Fruit fly (Drosophila melanogaster) whole organism, embryonic: ENCODE measurements around the gene Pph13.

Experiments used
- Adf1 ChIP-seq: fragments of 200-800 bp; sonication (Bioruptor generic); IDR thresholded peaks from 2 replicates; pipeline ENCODE4 v1.3.6; 2022; ENCODE audit warnings: missing biosample characterization, missing genetic modification characterization
- Antp ChIP-seq: fragments of 200-800 bp; sonication (Bioruptor generic); optimal IDR thresholded peaks from 3 replicates; lab custom pipeline; 2016; ENCODE audit warnings: missing biosample characterization, missing genetic modification characterization
- B-H2 ChIP-seq: fragments of 200-800 bp; sonication (Bioruptor generic); optimal IDR thresholded peaks from 2 replicates; lab custom pipeline; 2018; ENCODE audit warnings: missing biosample characterization, mild to moderate bottlenecking, missing genetic modification characterization
- CG10267 ChIP-seq: fragments of 200-800 bp; sonication (Bioruptor generic); optimal IDR thresholded peaks from 2 replicates; lab custom pipeline; 2018; ENCODE audit warnings: missing biosample characterization, mild to moderate bottlenecking, missing genetic modification characterization, moderate library complexity
- CG12155 ChIP-seq: fragments of 200-800 bp; sonication (Bioruptor generic); optimal IDR thresholded peaks from 3 replicates; lab custom pipeline; 2016; ENCODE audit warnings: missing biosample characterization, missing genetic modification characterization
- CG1233 ChIP-seq: fragments of 200-800 bp; sonication (Bioruptor generic); optimal IDR thresholded peaks from 4 replicates; lab custom pipeline; 2018; ENCODE audit warnings: missing biosample characterization, mild to moderate bottlenecking, missing genetic modification characterization
- CG12391 ChIP-seq: fragments of 200-800 bp; sonication (Bioruptor generic); optimal IDR thresholded peaks from 3 replicates; lab custom pipeline; 2018; ENCODE audit warnings: missing biosample characterization, mild to moderate bottlenecking, missing genetic modification characterization, moderate library complexity
- CG15601 ChIP-seq: fragments of 200-800 bp; sonication (Bioruptor generic); optimal IDR thresholded peaks from 3 replicates; lab custom pipeline; 2019; ENCODE audit warnings: missing biosample characterization, mild to moderate bottlenecking, missing genetic modification characterization, moderate library complexity
- CG16815 ChIP-seq: fragments of 200-800 bp; sonication (Bioruptor generic); optimal IDR thresholded peaks from 3 replicates; lab custom pipeline; 2017; ENCODE audit warnings: missing biosample characterization, mild to moderate bottlenecking, missing genetic modification characterization
- CG17328 ChIP-seq: fragments of 200-800 bp; sonication (Bioruptor generic); IDR thresholded peaks from 2 replicates; pipeline ENCODE4 v1.3.6; 2022; ENCODE audit warnings: missing biosample characterization, missing genetic modification characterization
- CG18764 ChIP-seq: fragments of 200-800 bp; sonication (Bioruptor generic); optimal IDR thresholded peaks from 3 replicates; lab custom pipeline; 2016; ENCODE audit warnings: missing biosample characterization, missing genetic modification characterization
- CG2116 ChIP-seq: fragments of 200-800 bp; sonication (Bioruptor generic); optimal IDR thresholded peaks from 3 replicates; lab custom pipeline; 2018; ENCODE audit warnings: missing biosample characterization, mild to moderate bottlenecking, missing genetic modification characterization
- CG2120 ChIP-seq: fragments of 200-800 bp; sonication (Bioruptor generic); optimal IDR thresholded peaks from 3 replicates; lab custom pipeline; 2016; ENCODE audit warnings: missing biosample characterization, missing genetic modification characterization
- CG2202 ChIP-seq: fragments of 200-800 bp; sonication (Bioruptor generic); optimal IDR thresholded peaks from 2 replicates; lab custom pipeline; 2018; ENCODE audit warnings: missing biosample characterization, mild to moderate bottlenecking, missing genetic modification characterization
- CG3163 ChIP-seq: fragments of 200-800 bp; sonication (Bioruptor generic); optimal IDR thresholded peaks from 3 replicates; lab custom pipeline; 2016; ENCODE audit warnings: missing biosample characterization, missing genetic modification characterization
- CG32532 ChIP-seq: fragments of 200-800 bp; sonication (Bioruptor generic); IDR thresholded peaks from 2 replicates; pipeline ENCODE4 v1.3.6; 2022; ENCODE audit warnings: missing biosample characterization, missing genetic modification characterization
- CG33557 ChIP-seq: fragments of 200-800 bp; sonication (Bioruptor generic); optimal IDR thresholded peaks from 2 replicates; lab custom pipeline; 2019; ENCODE audit warnings: missing biosample characterization, mild to moderate bottlenecking, missing genetic modification characterization, moderate library complexity
- CG3995 ChIP-seq: fragments of 200-800 bp; sonication (Bioruptor generic); optimal IDR thresholded peaks from 3 replicates; lab custom pipeline; 2016; ENCODE audit warnings: missing biosample characterization, missing genetic modification characterization
- CG4360 ChIP-seq: fragments of 200-800 bp; sonication (Bioruptor generic); IDR thresholded peaks from 2 replicates; pipeline ENCODE4 v1.3.6; 2022; ENCODE audit warnings: missing biosample characterization, missing genetic modification characterization
- CG4820 ChIP-seq: fragments of 200-800 bp; sonication (Bioruptor generic); optimal IDR thresholded peaks from 3 replicates; lab custom pipeline; 2016; ENCODE audit warnings: missing biosample characterization, missing genetic modification characterization
- CG6854 ChIP-seq: fragments of 200-800 bp; sonication (Bioruptor generic); optimal IDR thresholded peaks from 3 replicates; lab custom pipeline; 2017; ENCODE audit warnings: missing biosample characterization, mild to moderate bottlenecking, missing genetic modification characterization
- CTCF ChIP-seq: fragments of 200-800 bp; sonication (Bioruptor generic); optimal IDR thresholded peaks from 2 replicates; lab custom pipeline; 2017; ENCODE audit warnings: missing biosample characterization, mild to moderate bottlenecking, missing genetic modification characterization, moderate library complexity
- Camta ChIP-seq: fragments of 200-800 bp; sonication (Bioruptor generic); optimal IDR thresholded peaks from 2 replicates; lab custom pipeline; 2016; ENCODE audit warnings: missing biosample characterization, missing genetic modification characterization
- Dp ChIP-seq: fragments of 200-800 bp; sonication (Bioruptor generic); optimal IDR thresholded peaks from 2 replicates; lab custom pipeline; 2018; ENCODE audit warnings: missing biosample characterization, mild to moderate bottlenecking, missing genetic modification characterization, moderate library complexity
- Fer2 ChIP-seq: fragments of 200-800 bp; sonication (Bioruptor generic); optimal IDR thresholded peaks from 2 replicates; lab custom pipeline; 2018; ENCODE audit warnings: missing biosample characterization, mild to moderate bottlenecking, missing genetic modification characterization, moderate library complexity
- NC2β ChIP-seq: fragments of 200-800 bp; sonication (Bioruptor generic); optimal IDR thresholded peaks from 2 replicates; lab custom pipeline; 2016; ENCODE audit warnings: missing biosample characterization, missing genetic modification characterization
- NFAT ChIP-seq: fragments of 200-800 bp; sonication (Bioruptor generic); IDR thresholded peaks from 2 replicates; pipeline ENCODE4 v1.3.6; 2022; ENCODE audit warnings: missing biosample characterization, missing genetic modification characterization
- Sox102F ChIP-seq: fragments of 200-800 bp; sonication (Bioruptor generic); optimal IDR thresholded peaks from 2 replicates; lab custom pipeline; 2018; ENCODE audit warnings: missing biosample characterization, mild to moderate bottlenecking, missing genetic modification characterization, moderate library complexity
- az2 ChIP-seq: fragments of 200-800 bp; sonication (Bioruptor generic); optimal IDR thresholded peaks from 3 replicates; lab custom pipeline; 2016; ENCODE audit warnings: missing biosample characterization, missing genetic modification characterization
- bab2 ChIP-seq: fragments of 200-800 bp; sonication (Bioruptor generic); optimal IDR thresholded peaks from 2 replicates; lab custom pipeline; 2016; ENCODE audit warnings: missing biosample characterization, missing genetic modification characterization
- bowl ChIP-seq: fragments of 200-800 bp; sonication (Bioruptor generic); IDR thresholded peaks from 2 replicates; pipeline ENCODE4 v1.3.6; 2022; ENCODE audit warnings: missing biosample characterization, missing genetic modification characterization
- bsh ChIP-seq, 2 experiments: fragments of 200-800 bp; sonication (Bioruptor generic); optimal IDR thresholded peaks; 2 replicates each; lab custom pipeline; 2017 to 2018; ENCODE audit warnings: mild to moderate bottlenecking in 2 of 2, missing biosample characterization in 2 of 2, missing genetic modification characterization in 2 of 2, moderate library complexity in 1 of 2
- esg ChIP-seq: fragments of 200-800 bp; sonication (Bioruptor generic); conservative IDR thresholded peaks from 2 replicates; pipeline ENCODE4 v1.3.6; 2022; ENCODE audit warnings: missing biosample characterization, missing genetic modification characterization
- ind ChIP-seq: fragments of 200-800 bp; sonication (Bioruptor generic); optimal IDR thresholded peaks from 3 replicates; lab custom pipeline; 2016; ENCODE audit warnings: missing biosample characterization, missing genetic modification characterization
- inv ChIP-seq: fragments of 200-800 bp; sonication (Bioruptor generic); IDR thresholded peaks from 2 replicates; pipeline ENCODE4 v1.3.6; 2022; ENCODE audit warnings: missing biosample characterization, missing genetic modification characterization; ENCODE audit not compliant: partially characterized antibody
- pita ChIP-seq: fragments of 200-800 bp; sonication (Bioruptor generic); optimal IDR thresholded peaks from 2 replicates; lab custom pipeline; 2017; ENCODE audit warnings: missing biosample characterization, mild to moderate bottlenecking, missing genetic modification characterization
- pzg ChIP-seq: fragments of 200-800 bp; sonication (Bioruptor generic); optimal IDR thresholded peaks from 3 replicates; lab custom pipeline; 2018; ENCODE audit warnings: missing biosample characterization, mild to moderate bottlenecking, missing genetic modification characterization, moderate library complexity
- row ChIP-seq: fragments of 200-800 bp; sonication (Bioruptor generic); IDR thresholded peaks from 3 replicates; pipeline ENCODE4 v1.3.6; 2022; ENCODE audit warnings: missing biosample characterization, missing genetic modification characterization
- slou ChIP-seq: fragments of 200-800 bp; sonication (Bioruptor generic); optimal IDR thresholded peaks from 3 replicates; lab custom pipeline; 2016; ENCODE audit warnings: missing biosample characterization, missing genetic modification characterization
- sob ChIP-seq: fragments of 200-800 bp; sonication (Bioruptor generic); IDR thresholded peaks from 2 replicates; pipeline ENCODE4 v1.3.6; 2022; ENCODE audit warnings: missing biosample characterization, missing genetic modification characterization
- ssp ChIP-seq: fragments of 200-800 bp; sonication (Bioruptor generic); IDR thresholded peaks from 2 replicates; pipeline ENCODE4 v1.3.6; 2022; ENCODE audit warnings: missing biosample characterization, missing genetic modification characterization
- tin ChIP-seq: fragments of 200-800 bp; sonication (Bioruptor generic); optimal IDR thresholded peaks from 3 replicates; lab custom pipeline; 2016; ENCODE audit warnings: missing biosample characterization, missing genetic modification characterization
- tll ChIP-seq, 2 experiments: fragments of 200-800 bp in 1 of 2; fragments of >200 bp in 1 of 2; sonication (Bioruptor generic) in 1 of 2; optimal IDR thresholded peaks; 2 replicates each; lab custom pipeline; 2017 to 2019; ENCODE audit warnings: missing biosample characterization in 2 of 2, missing genetic modification characterization in 2 of 2, mild to moderate bottlenecking in 1 of 2, moderate library complexity in 1 of 2
- toy ChIP-seq: fragments of 200-800 bp; sonication (Bioruptor generic); IDR thresholded peaks from 2 replicates; pipeline ENCODE4 v1.3.6; 2022; ENCODE audit warnings: missing biosample characterization, missing genetic modification characterization
- trem ChIP-seq: fragments of 200-800 bp; optimal IDR thresholded peaks from 3 replicates; lab custom pipeline; 2019; ENCODE audit warnings: missing biosample characterization, mild to moderate bottlenecking, missing genetic modification characterization, moderate library complexity
- unc-4 ChIP-seq: fragments of 200-800 bp; sonication (Bioruptor generic); IDR thresholded peaks from 2 replicates; pipeline ENCODE4 v1.3.6; 2022; ENCODE audit warnings: missing biosample characterization, missing genetic modification characterization; ENCODE audit not compliant: partially characterized antibody
- wek ChIP-seq: fragments of 200-800 bp; sonication (Bioruptor generic); optimal IDR thresholded peaks from 3 replicates; lab custom pipeline; 2018; ENCODE audit warnings: missing biosample characterization, mild to moderate bottlenecking, missing genetic modification characterization, moderate library complexity
- zen ChIP-seq: fragments of 200-800 bp; sonication (Bioruptor generic); optimal IDR thresholded peaks from 3 replicates; lab custom pipeline; 2018; ENCODE audit warnings: missing biosample characterization, mild to moderate bottlenecking, missing genetic modification characterization, moderate library complexity
- zfh2 ChIP-seq: fragments of 200-800 bp; sonication (Bioruptor generic); optimal IDR thresholded peaks from 2 replicates; lab custom pipeline; 2016; ENCODE audit warnings: missing biosample characterization, missing genetic modification characterization

Gene Pph13

dm6 chr2L:601848-602247, 24.6 kb downstream of the Pph13 start:
- TF ChIP-seq esg (GFP tag; lab: Robert Waterston, UW) (no peak), tll (GFP tag; optimal IDR thresholded peaks at IDR 0.05; lab: Kevin White, UChicago) (peak in 1 of 2 experiments; percentile 94), wek (GFP tag; lab: Kevin White, UChicago) (no peak), CG32532 (GFP tag; lab: Robert Waterston, UW) (no peak)

DNA sequence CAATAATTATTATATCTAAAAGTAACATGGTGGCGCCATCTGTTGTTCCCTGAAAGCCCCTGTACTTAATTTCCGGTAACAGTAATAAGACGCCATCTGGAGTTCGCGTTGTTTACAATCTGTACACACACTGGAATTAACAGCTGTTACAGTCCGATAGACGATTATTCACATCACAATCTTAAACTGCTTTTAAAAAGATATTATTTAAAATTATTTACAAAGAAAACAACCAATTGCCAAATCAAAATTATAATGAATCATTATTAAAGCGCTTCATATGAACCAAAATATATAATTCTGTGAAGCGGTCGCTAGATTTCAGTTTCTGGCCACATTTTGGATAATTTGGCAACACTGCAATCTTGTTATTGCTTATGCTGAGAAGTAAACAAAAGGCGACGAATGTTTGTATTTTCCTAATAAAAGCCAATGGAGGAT, 25.2 kb downstream of the Pph13 start, which contains the start of gene CG13689:
TSS of gene CG13689 (plus strand) at position 375 of the 441 bp plus-strand sequence.
- TF ChIP-seq CG12391 (tag; lab: Kevin White, UChicago) (peak; percentile 62), zen (peak; percentile 22), Sox102F (GFP tag; lab: Kevin White, UChicago) (peak; percentile 74), B-H2 (no peak), NC2β (peak; percentile 37), row (GFP tag; lab: Robert Waterston, UW) (peak; percentile 24; the same call in 2 of the 3 replicates), ind (peak; percentile 67), CG4820 (GFP tag; lab: Kevin White, UChicago) (peak; percentile 41), sob (GFP tag; lab: Robert Waterston, UW) (peak; percentile 36; the same call in 1 of the 2 replicates), CG2116 (GFP tag; lab: Kevin White, UChicago) (peak; percentile 70), NFAT (peak; percentile 83), CG4360 (GFP tag; lab: Robert Waterston, UW) (no peak), CTCF (GFP tag; lab: Kevin White, UChicago) (peak; percentile 100), Fer2 (peak; percentile 16), Dp (GFP tag; lab: Kevin White, UChicago) (peak; percentile 28), CG16815 (GFP tag; lab: Kevin White, UChicago) (peak; percentile 7), Adf1 (no peak), CG17328 (GFP tag; lab: Robert Waterston, UW) (no peak; the same call in 1 of the 2 replicates), CG2120 (GFP tag; lab: Kevin White, UChicago) (peak; percentile 61), CG10267 (tag; lab: Kevin White, UChicago) (peak; percentile 90), slou (peak; percentile 23), CG18764 (GFP tag; lab: Kevin White, UChicago) (peak; percentile 56), CG3995 (GFP tag; lab: Kevin White, UChicago) (peak; percentile 82), inv (GFP tag; lab: Robert Waterston, UW) (no peak), unc-4 (no peak; the same call in 1 of the 2 replicates), CG2202 (tag; lab: Kevin White, UChicago) (peak; percentile 26), tin (peak; percentile 57), CG33557 (GFP tag; lab: Kevin White, UChicago) (peak; percentile 33), CG6854 (no peak), toy (no peak), CG3163 (no peak), ssp (GFP tag; lab: Robert Waterston, UW) (peak; percentile 48), bowl (GFP tag; lab: Robert Waterston, UW) (no peak), az2 (GFP tag; lab: Kevin White, UChicago) (peak; percentile 70), Camta (peak; percentile 41), CG15601 (tag; lab: Kevin White, UChicago) (peak; percentile 21), pita (GFP tag; lab: Kevin White, UChicago) (peak; percentile 17), CG1233 (peak; percentile 35), bsh (GFP tag; optimal IDR thresholded peaks at IDR 0.05; lab: Kevin White, UChicago) (peak in 1 of 2 experiments; percentile 39), trem (peak; percentile 85), CG12155 (GFP tag; lab: Kevin White, UChicago) (peak; percentile 12), pzg (GFP tag; lab: Kevin White, UChicago) (peak; percentile 32), zfh2 (GFP tag; lab: Kevin White, UChicago) (no peak), Antp (GFP tag; lab: Kevin White, UChicago) (peak; percentile 22), bab2 (peak; percentile 46)
